Worm (Caenorhabditis elegans) whole organism, L4 larva: ENCODE measurements around the gene evl-14.

ENCODE experiments used
- Y105C5A.15 ChIP-seq: fragments of 200-800 bp; sonication (Bioruptor generic); IDR thresholded peaks from 2 replicates; pipeline ENCODE4 v1.3.6; 2022; ENCODE audit warnings: missing genetic modification characterization, missing compliant biosample characterization
- fkh-10 ChIP-seq: fragments of 150-350 bp; optimal IDR thresholded peaks from 2 replicates; lab custom pipeline; 2014; ENCODE audit warnings: missing biosample characterization, missing genetic modification reagents, missing genetic modification characterization
- snpc-1.2 ChIP-seq: fragments of 200-800 bp; sonication (Bioruptor generic); IDR thresholded peaks from 2 replicates; pipeline ENCODE4 v1.3.6; 2022; ENCODE audit warnings: missing genetic modification reagents, missing genetic modification characterization, missing compliant biosample characterization

- no peak for TF ChIP-seq fkh-10 (GFP tag; lab: Kevin White, UChicago)
- TF ChIP-seq snpc-1.2 (GFP tag; lab: Robert Waterston, UW), result no peak
- no peak for TF ChIP-seq Y105C5A.15
These were observed 4.3 kb upstream of the evl-14 start, which contains the start of gene tag-131 for ce11 chrIII:4317065-4317752.
